Worm (Caenorhabditis elegans) whole organism, young adult: ENCODE results near the gene srx-26.

Experiments used
- C06A6.2 ChIP-seq: fragments of 200-800 bp; sonication (Bioruptor generic); conservative IDR thresholded peaks from 2 replicates; pipeline ENCODE4 v1.3.6; 2022; ENCODE audit warnings: missing genetic modification characterization, missing compliant biosample characterization
- F52B5.7 ChIP-seq: sonication (generic microtip); optimal IDR thresholded peaks from 2 replicates; lab custom pipeline; 2016; ENCODE audit warnings: mild to moderate bottlenecking, missing genetic modification characterization, missing compliant biosample characterization
- T07F8.4 ChIP-seq: sonication (generic microtip); optimal IDR thresholded peaks from 2 replicates; lab custom pipeline; 2016; ENCODE audit warnings: mild to moderate bottlenecking, missing genetic modification characterization, moderate library complexity, missing compliant biosample characterization
- Y53G8AR.9 ChIP-seq: fragments of 200-800 bp; sonication (Bioruptor generic); conservative IDR thresholded peaks from 2 replicates; pipeline ENCODE4 v1.3.6; 2022; ENCODE audit warnings: missing genetic modification reagents, missing genetic modification characterization, missing compliant biosample characterization
- athp-1 ChIP-seq: sonication (generic microtip); optimal IDR thresholded peaks from 2 replicates; lab custom pipeline; 2017; ENCODE audit warnings: mild to moderate bottlenecking, missing genetic modification characterization, missing compliant biosample characterization
- attf-5 ChIP-seq: fragments of 200-800 bp; sonication (Bioruptor generic); optimal IDR thresholded peaks from 2 replicates; lab custom pipeline; 2018; ENCODE audit warnings: mild to moderate bottlenecking, missing genetic modification characterization, missing compliant biosample characterization
- ceh-100 ChIP-seq: fragments of 200-800 bp; sonication (Bioruptor generic); IDR thresholded peaks from 2 replicates; pipeline ENCODE4 v1.3.6; 2022; ENCODE audit warnings: missing genetic modification reagents, missing genetic modification characterization, missing compliant biosample characterization
- ceh-58 ChIP-seq: fragments of 200-800 bp; sonication (Bioruptor generic); IDR thresholded peaks from 2 replicates; pipeline ENCODE4 v1.3.6; 2022; ENCODE audit warnings: missing genetic modification characterization, missing compliant biosample characterization
- die-1 ChIP-seq: sonication (generic microtip); optimal IDR thresholded peaks from 2 replicates; lab custom pipeline; 2016; ENCODE audit warnings: missing genotype, mild to moderate bottlenecking, missing genetic modification characterization, missing compliant biosample characterization
- dox-1 ChIP-seq: fragments of 200-800 bp; sonication (Bioruptor generic); IDR thresholded peaks from 2 replicates; pipeline ENCODE4 v1.3.6; 2022; ENCODE audit warnings: missing genetic modification reagents, missing genetic modification characterization, missing compliant biosample characterization
- efl-1 ChIP-seq: fragments of 150-350 bp; optimal IDR thresholded peaks from 2 replicates; lab custom pipeline; 2014; ENCODE audit warnings: missing biosample characterization, missing genetic modification reagents, missing genetic modification characterization
- egl-18 ChIP-seq: fragments of 200-800 bp; sonication (Bioruptor generic); IDR thresholded peaks from 2 replicates; pipeline ENCODE4 v1.3.6; 2022; ENCODE audit warnings: missing genetic modification reagents, missing genetic modification characterization, missing compliant biosample characterization
- egl-44 ChIP-seq: fragments of 200-800 bp; sonication (Bioruptor generic); IDR thresholded peaks from 2 replicates; pipeline ENCODE4 v1.3.6; 2022; ENCODE audit warnings: missing genetic modification reagents, missing genetic modification characterization, missing compliant biosample characterization
- ets-4 ChIP-seq: fragments of 200-800 bp; sonication (Bioruptor generic); optimal IDR thresholded peaks from 2 replicates; lab custom pipeline; 2018; ENCODE audit warnings: mild to moderate bottlenecking, missing genetic modification characterization, missing compliant biosample characterization
- hmg-1.2 ChIP-seq: fragments of 200-800 bp; sonication (Bioruptor generic); IDR thresholded peaks from 2 replicates; pipeline ENCODE4 v1.3.6; 2022; ENCODE audit warnings: missing genetic modification reagents, missing genetic modification characterization, missing compliant biosample characterization
- lin-40 ChIP-seq: sonication (generic microtip); optimal IDR thresholded peaks from 2 replicates; lab custom pipeline; 2016; ENCODE audit warnings: missing genetic modification characterization, mild to moderate bottlenecking, missing compliant biosample characterization, missing genotype, missing genetic modification reagents
- lsy-27 ChIP-seq: sonication (generic microtip); optimal IDR thresholded peaks from 2 replicates; lab custom pipeline; 2017; ENCODE audit warnings: missing genetic modification characterization, mild to moderate bottlenecking, missing compliant biosample characterization, antibody characterized with exemption, missing genotype, borderline replicate concordance; ENCODE audit not compliant: insufficient read depth
- madf-8 ChIP-seq: fragments of 200-800 bp; sonication (Bioruptor generic); conservative IDR thresholded peaks from 2 replicates; pipeline ENCODE4 v1.3.6; 2022; ENCODE audit warnings: missing genetic modification reagents, missing genetic modification characterization, missing compliant biosample characterization
- mel-28 ChIP-seq: sonication (generic microtip); optimal IDR thresholded peaks from 2 replicates; lab custom pipeline; 2016; ENCODE audit warnings: borderline replicate concordance, mild to moderate bottlenecking, missing genetic modification characterization, missing compliant biosample characterization
- nhr-179 ChIP-seq: sonication (generic microtip); optimal IDR thresholded peaks from 2 replicates; lab custom pipeline; 2016; ENCODE audit warnings: mild to moderate bottlenecking, missing genetic modification characterization, missing compliant biosample characterization
- nhr-80 ChIP-seq: sonication (generic microtip); optimal IDR thresholded peaks from 2 replicates; lab custom pipeline; 2016; ENCODE audit warnings: missing genetic modification characterization, missing compliant biosample characterization
- nhr-90 ChIP-seq: sonication (generic microtip); optimal IDR thresholded peaks from 2 replicates; lab custom pipeline; 2016; ENCODE audit warnings: missing genotype, mild to moderate bottlenecking, missing genetic modification characterization, missing compliant biosample characterization
- pha-4 ChIP-seq: fragments of 150-350 bp; sonication (generic microtip); optimal IDR thresholded peaks from 2 replicates; lab custom pipeline; 2014; ENCODE audit warnings: missing biosample characterization, missing genetic modification reagents, missing genetic modification characterization
- rcor-1 ChIP-seq: fragments of 200-800 bp; sonication (Bioruptor generic); IDR thresholded peaks from 2 replicates; pipeline ENCODE4 v1.3.6; 2022; ENCODE audit warnings: missing genetic modification reagents, missing genetic modification characterization, missing compliant biosample characterization
- sea-2 ChIP-seq: fragments of 200-800 bp; sonication (Bioruptor generic); IDR thresholded peaks from 2 replicates; pipeline ENCODE4 v1.3.6; 2022; ENCODE audit warnings: missing genetic modification characterization, missing compliant biosample characterization
- snpc-1.1 ChIP-seq: sonication (generic microtip); optimal IDR thresholded peaks from 2 replicates; lab custom pipeline; 2017; ENCODE audit warnings: missing genetic modification characterization, mild to moderate bottlenecking, missing compliant biosample characterization, antibody characterized with exemption, moderate library complexity, missing genotype, missing genetic modification reagents; ENCODE audit not compliant: insufficient read depth
- snpc-1.3 ChIP-seq: sonication (generic microtip); optimal IDR thresholded peaks from 2 replicates; lab custom pipeline; 2017; ENCODE audit warnings: missing genetic modification characterization, mild to moderate bottlenecking, missing compliant biosample characterization, antibody characterized with exemption, moderate library complexity, missing genotype, missing genetic modification reagents; ENCODE audit not compliant: insufficient read depth
- snpc-3.4 ChIP-seq: sonication (generic microtip); optimal IDR thresholded peaks from 2 replicates; lab custom pipeline; 2017; ENCODE audit warnings: missing genetic modification characterization, mild to moderate bottlenecking, missing compliant biosample characterization, antibody characterized with exemption, moderate library complexity, missing genotype, missing genetic modification reagents
- unc-62 ChIP-seq: fragments of 150-350 bp; optimal IDR thresholded peaks from 2 replicates; lab custom pipeline; 2014; ENCODE audit warnings: missing biosample characterization, missing genetic modification reagents, missing genetic modification characterization
- zfh-2 ChIP-seq: fragments of 200-800 bp; sonication (Bioruptor generic); conservative IDR thresholded peaks from 2 replicates; pipeline ENCODE4 v1.3.6; 2022; ENCODE audit warnings: missing genetic modification reagents, missing genetic modification characterization, missing compliant biosample characterization
- ztf-22 ChIP-seq: fragments of 200-800 bp; sonication (Bioruptor generic); optimal IDR thresholded peaks from 2 replicates; lab custom pipeline; 2018; ENCODE audit warnings: mild to moderate bottlenecking, missing genetic modification characterization, moderate library complexity, missing compliant biosample characterization
- ztf-25 ChIP-seq: fragments of 200-800 bp; sonication (Bioruptor generic); IDR thresholded peaks from 2 replicates; pipeline ENCODE4 v1.3.6; 2022; ENCODE audit warnings: missing genetic modification reagents, missing genetic modification characterization, missing compliant biosample characterization

The srx-26 gene

ce11 chrV:2765052-2765451, 12.1 kb upstream of the srx-26 start, which contains the start of gene dhs-14:
Gene dhs-14 (minus strand): TSS chrV:2765200.
- TF ChIP-seq lsy-27 (tag; lab: Kevin White, UChicago) (no peak), nhr-80 (tag; lab: Kevin White, UChicago) (peak; percentile 83), egl-18 (GFP tag; lab: Robert Waterston, UW) (no peak), dox-1 (0 out of 2 replicates have a peak, but pooled peaks have one; percentile 23)

- TF ChIP-seq F52B5.7 (tag; lab: Kevin White, UChicago) (no peak), mel-28 (no peak), lin-40 (tag; lab: Kevin White, UChicago) (no peak), athp-1 (tag; lab: Kevin White, UChicago) (no peak), unc-62 (GFP tag; lab: Kevin White, UChicago) (no peak), snpc-1.3 (tag; lab: Kevin White, UChicago) (no peak), ceh-58 (no peak), sea-2 (GFP tag; lab: Robert Waterston, UW) (no peak), ztf-25 (GFP tag; lab: Robert Waterston, UW) (no peak), attf-5 (GFP tag; lab: Kevin White, UChicago) (no peak), die-1 (tag; lab: Kevin White, UChicago) (no peak)
Measured at ce11 chrV:2763105-2763504, 10.2 kb upstream of the srx-26 start, which contains the start of gene R05D8.7. Gene R05D8.7 (minus strand): TSS chrV:2763208.

ce11 chrV:2761470-2761869, 8.6 kb upstream of the srx-26 start:
- no peak for TF ChIP-seq nhr-179 (tag; lab: Kevin White, UChicago)
- no peak for TF ChIP-seq ets-4 (GFP tag; lab: Kevin White, UChicago)
- no peak for TF ChIP-seq ztf-25 (GFP tag; lab: Robert Waterston, UW)
- TF ChIP-seq C06A6.2 (GFP tag; lab: Robert Waterston, UW) = no peak
- TF ChIP-seq zfh-2 = peak; percentile 75
- no peak for TF ChIP-seq madf-8 (GFP tag; lab: Robert Waterston, UW)
- TF ChIP-seq hmg-1.2 (GFP tag; lab: Robert Waterston, UW) = no peak
- no peak for TF ChIP-seq attf-5 (GFP tag; lab: Kevin White, UChicago)
- TF ChIP-seq efl-1 (GFP tag; lab: Kevin White, UChicago) = no peak

ce11 chrV:2759456-2759855, 6.5 kb upstream of the srx-26 start, which contains the start of gene srg-58:
Gene srg-58 (minus strand): TSS chrV:2759556.
- TF ChIP-seq T07F8.4 (no peak), snpc-1.1 (tag; lab: Kevin White, UChicago) (no peak), nhr-90 (tag; lab: Kevin White, UChicago) (no peak), ets-4 (GFP tag; lab: Kevin White, UChicago) (no peak), dox-1 (no peak), ztf-22 (GFP tag; lab: Kevin White, UChicago) (no peak), pha-4 (tag; lab: Kevin White, UChicago) (no peak), Y53G8AR.9 (no peak), snpc-3.4 (tag; lab: Kevin White, UChicago) (no peak), egl-44 (GFP tag; lab: Robert Waterston, UW) (no peak), egl-18 (GFP tag; lab: Robert Waterston, UW) (no peak), ceh-100 (no peak), rcor-1 (GFP tag; lab: Robert Waterston, UW) (no peak)
- TF ChIP-seq, all 124 proteins: peak for 0
